Fruit fly (Drosophila melanogaster): Measurements from ENCODE around the gene CG5399.

- no peak for TF ChIP-seq gl (tag; optimal IDR thresholded peaks at IDR 0.05)
- TF ChIP-seq EcR (GFP tag; optimal IDR thresholded peaks at IDR 0.05) = no peak
- TF ChIP-seq CG17806 (tag; optimal IDR thresholded peaks at IDR 0.05) = peak; percentile 24
- no peak for TF ChIP-seq Pif1B (GFP tag; optimal IDR thresholded peaks at IDR 0.05)
- TF ChIP-seq CG13204 (GFP tag; optimal IDR thresholded peaks at IDR 0.05) = no peak
- TF ChIP-seq D1 (tag; optimal IDR thresholded peaks at IDR 0.05) = no peak
- TF ChIP-seq CG12605 (GFP tag; IDR thresholded peaks at IDR 0.05) = no peak
- no peak for TF ChIP-seq CG32121 (GFP tag; IDR thresholded peaks at IDR 0.05)
- no peak for TF ChIP-seq CG4496 (GFP tag; IDR thresholded peaks at IDR 0.05)
Measured at dm6 chr3R:15678765-15679514, 16.1 kb upstream of the CG5399 start.

Measured in whole organism, pupa.